Worm (Caenorhabditis elegans) whole organism, mixed stage, embryonic: Measurements from ENCODE around the gene F10E9.4.

ENCODE experiments used
- M03D4.4 ChIP-seq: sonication (generic microtip); optimal IDR thresholded peaks from 2 replicates; lab custom pipeline; 2017; ENCODE audit warnings: mild to moderate bottlenecking, missing genetic modification characterization, missing compliant biosample characterization
- ceh-39 ChIP-seq: fragments of 150-350 bp; optimal IDR thresholded peaks from 2 replicates; lab custom pipeline; 2014; ENCODE audit warnings: missing biosample characterization, missing genetic modification characterization
- ceh-43 ChIP-seq: fragments of 200-800 bp; sonication (Bioruptor generic); optimal IDR thresholded peaks from 2 replicates; lab custom pipeline; 2018; ENCODE audit warnings: mild to moderate bottlenecking, missing genetic modification characterization, moderate library complexity, missing compliant biosample characterization
- ces-1 ChIP-seq: fragments of 150-350 bp; optimal IDR thresholded peaks from 2 replicates; lab custom pipeline; 2014; ENCODE audit warnings: missing biosample characterization, missing genetic modification reagents, missing genetic modification characterization
- cnd-1 ChIP-seq: fragments of 200-800 bp; sonication (Bioruptor generic); optimal IDR thresholded peaks from 2 replicates; lab custom pipeline; 2018; ENCODE audit warnings: mild to moderate bottlenecking, missing genetic modification characterization, missing compliant biosample characterization
- drap-1 ChIP-seq: fragments of 200-800 bp; sonication (Bioruptor generic); optimal IDR thresholded peaks from 3 replicates; lab custom pipeline; 2018; ENCODE audit warnings: mild to moderate bottlenecking, missing genetic modification characterization, missing compliant biosample characterization
- elt-1 ChIP-seq: sonication (generic microtip); optimal IDR thresholded peaks from 2 replicates; lab custom pipeline; 2017; ENCODE audit warnings: missing genetic modification characterization, mild to moderate bottlenecking, missing compliant biosample characterization, antibody characterized with exemption, moderate library complexity, borderline replicate concordance; ENCODE audit not compliant: insufficient read depth
- elt-3 ChIP-seq: fragments of 150-350 bp; optimal IDR thresholded peaks from 2 replicates; lab custom pipeline; 2014; ENCODE audit warnings: missing biosample characterization, missing genetic modification characterization
- flh-1 ChIP-seq: fragments of 200-800 bp; sonication (Bioruptor generic); optimal IDR thresholded peaks from 2 replicates; lab custom pipeline; 2018; ENCODE audit warnings: mild to moderate bottlenecking, missing genetic modification characterization, moderate library complexity, missing compliant biosample characterization
- ham-2 ChIP-seq: fragments of 200-800 bp; sonication (Bioruptor generic); optimal IDR thresholded peaks from 2 replicates; lab custom pipeline; 2018; ENCODE audit warnings: mild to moderate bottlenecking, missing genetic modification characterization, missing compliant biosample characterization
- hlh-1 ChIP-seq: fragments of 150-350 bp; optimal IDR thresholded peaks from 2 replicates; lab custom pipeline; 2014; ENCODE audit warnings: missing biosample characterization, missing genetic modification reagents, missing genetic modification characterization
- lin-13 ChIP-seq: fragments of 150-350 bp; optimal IDR thresholded peaks from 2 replicates; lab custom pipeline; 2014; ENCODE audit warnings: missing biosample characterization, missing genetic modification characterization
- lin-32 ChIP-seq: fragments of 200-800 bp; sonication (Bioruptor generic); optimal IDR thresholded peaks from 2 replicates; lab custom pipeline; 2018; ENCODE audit warnings: mild to moderate bottlenecking, missing genetic modification characterization, missing compliant biosample characterization
- lsy-2 ChIP-seq: fragments of 150-350 bp; optimal IDR thresholded peaks from 2 replicates; lab custom pipeline; 2014; ENCODE audit warnings: missing biosample characterization, missing genetic modification characterization
- mab-5 ChIP-seq: fragments of 150-350 bp; optimal IDR thresholded peaks from 2 replicates; lab custom pipeline; 2014; ENCODE audit warnings: missing biosample characterization, missing genetic modification characterization
- mls-2 ChIP-seq: sonication (generic microtip); optimal IDR thresholded peaks from 2 replicates; lab custom pipeline; 2016; ENCODE audit warnings: mild to moderate bottlenecking, missing genetic modification characterization, moderate library complexity, missing compliant biosample characterization
- nhr-2 ChIP-seq: fragments of 150-350 bp; optimal IDR thresholded peaks from 2 replicates; lab custom pipeline; 2014; ENCODE audit warnings: missing biosample characterization, missing genetic modification characterization
- nhr-28 ChIP-seq: fragments of 150-350 bp; optimal IDR thresholded peaks from 2 replicates; lab custom pipeline; 2014; ENCODE audit warnings: missing biosample characterization, missing genetic modification characterization
- nhr-76 ChIP-seq: sonication (generic microtip); optimal IDR thresholded peaks from 2 replicates; lab custom pipeline; 2017; ENCODE audit warnings: missing biosample characterization, missing genetic modification characterization
- pha-4 ChIP-seq: fragments of 150-350 bp; optimal IDR thresholded peaks from 2 replicates; lab custom pipeline; 2018; ENCODE audit warnings: missing biosample characterization, missing genetic modification reagents, missing genetic modification characterization
- sem-2 ChIP-seq: fragments of 200-800 bp; sonication (Bioruptor generic); optimal IDR thresholded peaks from 2 replicates; lab custom pipeline; 2018; ENCODE audit warnings: mild to moderate bottlenecking, missing genetic modification characterization, missing compliant biosample characterization
- snpc-4 ChIP-seq: fragments of 150-350 bp; optimal IDR thresholded peaks from 2 replicates; lab custom pipeline; 2014; ENCODE audit warnings: missing biosample characterization, missing genetic modification characterization
- sptf-1 ChIP-seq: sonication (generic microtip); optimal IDR thresholded peaks from 2 replicates; lab custom pipeline; 2017; ENCODE audit warnings: mild to moderate bottlenecking, missing genetic modification characterization, moderate library complexity, missing compliant biosample characterization
- tbx-8 ChIP-seq: fragments of 200-800 bp; sonication (Bioruptor generic); optimal IDR thresholded peaks from 2 replicates; lab custom pipeline; 2018; ENCODE audit warnings: mild to moderate bottlenecking, missing genetic modification characterization, moderate library complexity, missing compliant biosample characterization
- unc-120 ChIP-seq: sonication (generic microtip); optimal IDR thresholded peaks from 2 replicates; lab custom pipeline; 2017; ENCODE audit warnings: missing genetic modification characterization, missing compliant biosample characterization; ENCODE audit not compliant: poor library complexity, severe bottlenecking
- unc-62 ChIP-seq: fragments of 150-350 bp; optimal IDR thresholded peaks from 2 replicates; lab custom pipeline; 2014; ENCODE audit warnings: missing biosample characterization, missing genetic modification reagents, missing genetic modification characterization
- zip-8 ChIP-seq: fragments of 150-350 bp; optimal IDR thresholded peaks from 2 replicates; lab custom pipeline; 2014; ENCODE audit warnings: missing biosample characterization, missing genetic modification characterization
- ztf-11 ChIP-seq: fragments of 150-350 bp; optimal IDR thresholded peaks from 2 replicates; lab custom pipeline; 2014; ENCODE audit warnings: missing biosample characterization, missing genetic modification characterization

The F10E9.4 gene

DNA sequence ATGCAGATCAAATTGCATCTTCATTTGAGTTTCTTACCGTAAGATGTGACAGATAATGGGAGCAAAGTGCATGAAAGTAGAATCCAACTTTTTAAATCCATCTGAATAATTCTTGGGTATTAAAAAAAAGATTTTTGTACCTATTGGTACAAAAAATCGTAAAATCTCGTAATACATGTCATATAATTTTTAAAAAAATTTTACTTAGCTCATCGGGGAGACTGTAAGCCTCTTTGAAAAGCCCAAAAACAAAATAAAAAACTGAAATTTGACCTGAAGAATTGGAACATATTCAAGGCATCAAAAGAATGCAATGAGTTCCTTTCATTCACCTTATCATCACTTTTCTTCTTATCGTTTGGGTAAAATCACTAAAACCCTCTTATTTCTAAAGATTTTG, 32.5 kb upstream of the F10E9.4 start, which contains the start of gene clec-160:
Gene clec-160, minus strand, starts transcription at position 101 of the 400 bp plus-strand sequence.
- no peak for TF ChIP-seq lsy-2 (tag; lab: Kevin White, UChicago)
- TF ChIP-seq elt-1 (tag; lab: Kevin White, UChicago): no peak

DNA sequence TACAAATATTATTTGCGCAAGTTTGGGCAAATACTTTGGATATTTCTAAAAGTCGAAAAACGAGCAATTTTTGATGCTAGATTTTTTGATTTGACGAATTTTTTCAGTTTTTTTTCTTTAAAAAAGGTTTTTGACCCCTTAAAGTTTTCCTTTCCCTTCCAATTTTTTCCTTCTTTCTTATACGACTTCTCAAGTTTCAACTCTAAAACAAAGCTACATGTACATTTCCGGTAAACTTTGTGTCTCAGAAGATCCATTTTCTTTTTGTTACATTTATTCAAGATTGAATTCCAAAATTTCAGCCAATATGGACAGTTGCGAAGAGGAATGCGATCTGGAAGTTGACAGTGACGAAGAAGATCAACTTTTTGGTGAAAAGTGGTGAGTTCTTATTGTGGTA, 29.5 kb upstream of the F10E9.4 start, which contains the start of gene mig-10:
Gene mig-10, plus strand, starts transcription at position 301 of the 400 bp plus-strand sequence.
- TF ChIP-seq hlh-1 (tag; lab: Kevin White, UChicago): no peak
- TF ChIP-seq pha-4: no peak
- no peak for TF ChIP-seq ces-1
- TF ChIP-seq sptf-1 (tag; lab: Kevin White, UChicago): no peak
- TF ChIP-seq lin-13 (tag; lab: Kevin White, UChicago): no peak
- no peak for TF ChIP-seq M03D4.4 (tag; lab: Kevin White, UChicago)
- no peak for TF ChIP-seq flh-1
- no peak for TF ChIP-seq drap-1 (GFP tag; lab: Kevin White, UChicago)
- no peak for TF ChIP-seq elt-1 (tag; lab: Kevin White, UChicago)
- no peak for TF ChIP-seq ceh-39 (tag; lab: Kevin White, UChicago)
- no peak for TF ChIP-seq ham-2
- no peak for TF ChIP-seq unc-62 (GFP tag; lab: Kevin White, UChicago)
- no peak for TF ChIP-seq nhr-28 (tag; lab: Kevin White, UChicago)
- TF ChIP-seq nhr-2 (tag; lab: Kevin White, UChicago): no peak

DNA sequence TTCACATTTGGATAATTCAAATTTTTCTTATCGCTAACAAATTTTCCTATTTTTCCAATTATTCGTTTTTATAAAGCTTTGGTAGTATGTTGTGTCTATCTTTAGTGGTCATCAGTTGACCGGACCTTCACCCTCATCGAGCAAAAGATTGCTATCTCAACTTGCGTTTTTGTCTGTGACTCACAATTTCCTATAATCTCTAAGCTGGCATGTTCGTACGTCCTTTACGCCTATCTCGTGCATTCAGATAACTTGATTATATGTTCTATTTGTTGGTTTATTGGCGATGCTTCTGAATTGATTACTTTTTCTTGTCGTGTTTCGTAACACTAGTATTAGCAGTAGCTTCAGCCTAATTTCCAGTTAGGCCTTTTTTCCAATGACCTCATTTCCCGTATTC, 28.8 kb upstream of the F10E9.4 start:
- TF ChIP-seq ceh-39 (tag; lab: Kevin White, UChicago) (no peak), unc-62 (GFP tag; lab: Kevin White, UChicago) (no peak), nhr-76 (tag; lab: Kevin White, UChicago) (no peak), nhr-2 (tag; lab: Kevin White, UChicago) (peak; percentile 75), elt-1 (tag; lab: Kevin White, UChicago) (peak; percentile 96), sem-2 (no peak), flh-1 (no peak), lin-32 (GFP tag; lab: Kevin White, UChicago) (no peak), tbx-8 (GFP tag; lab: Kevin White, UChicago) (no peak), elt-3 (tag; lab: Kevin White, UChicago) (no peak), ces-1 (peak; percentile 74), hlh-1 (tag; lab: Kevin White, UChicago) (no peak)

DNA sequence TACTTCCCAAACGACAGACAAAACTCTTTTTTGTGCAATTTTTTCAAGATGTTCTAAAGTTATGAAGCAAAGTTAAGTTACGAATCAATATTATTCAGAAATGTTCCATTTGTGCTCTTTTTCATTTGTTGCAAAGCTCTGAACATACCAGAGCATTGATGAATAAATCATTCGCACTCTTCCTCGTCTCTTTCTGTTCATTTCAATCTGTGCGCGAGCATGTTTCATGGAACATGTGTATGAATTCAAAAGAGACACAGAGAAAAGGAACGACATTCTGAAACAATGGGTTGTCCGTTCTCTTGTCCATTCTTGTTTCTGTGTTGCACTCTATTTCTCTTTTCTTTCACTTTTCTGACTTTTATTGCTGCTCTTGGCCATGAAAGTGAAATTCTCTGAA, 28.0 kb upstream of the F10E9.4 start:
- no peak for TF ChIP-seq mab-5
- TF ChIP-seq unc-62 (GFP tag; lab: Kevin White, UChicago): no peak
- no peak for TF ChIP-seq ceh-43 (GFP tag; lab: Kevin White, UChicago)
- TF ChIP-seq drap-1 (GFP tag; lab: Kevin White, UChicago): no peak
- TF ChIP-seq sem-2: no peak
- no peak for TF ChIP-seq cnd-1
- TF ChIP-seq M03D4.4 (tag; lab: Kevin White, UChicago): no peak
- TF ChIP-seq, all 35 proteins: peak for 0

DNA sequence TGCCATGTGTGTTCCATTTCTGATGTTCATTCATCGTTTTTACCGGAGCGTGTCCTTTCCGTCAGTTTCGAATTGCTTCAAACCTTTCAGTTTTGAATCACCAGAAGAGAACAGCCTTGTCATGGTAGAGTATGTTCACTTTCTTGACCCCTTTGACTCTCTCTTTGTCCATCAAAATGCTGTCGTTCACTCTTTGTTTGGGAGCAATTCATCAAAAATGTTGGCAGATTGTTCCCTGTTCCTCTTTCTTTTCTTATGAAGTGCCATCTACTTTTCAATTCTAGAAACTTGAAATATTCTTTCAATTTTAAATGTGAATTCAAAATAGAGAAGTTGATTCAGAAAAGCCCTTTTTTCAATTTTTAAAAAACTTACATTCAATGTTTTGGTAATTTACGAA, 27.0 kb upstream of the F10E9.4 start:
- TF ChIP-seq ces-1: no peak
- no peak for TF ChIP-seq ztf-11
- no peak for TF ChIP-seq sptf-1 (tag; lab: Kevin White, UChicago)
- no peak for TF ChIP-seq lsy-2 (tag; lab: Kevin White, UChicago)
- TF ChIP-seq elt-1 (tag; lab: Kevin White, UChicago): no peak
- TF ChIP-seq nhr-2 (tag; lab: Kevin White, UChicago): peak; percentile 4

DNA sequence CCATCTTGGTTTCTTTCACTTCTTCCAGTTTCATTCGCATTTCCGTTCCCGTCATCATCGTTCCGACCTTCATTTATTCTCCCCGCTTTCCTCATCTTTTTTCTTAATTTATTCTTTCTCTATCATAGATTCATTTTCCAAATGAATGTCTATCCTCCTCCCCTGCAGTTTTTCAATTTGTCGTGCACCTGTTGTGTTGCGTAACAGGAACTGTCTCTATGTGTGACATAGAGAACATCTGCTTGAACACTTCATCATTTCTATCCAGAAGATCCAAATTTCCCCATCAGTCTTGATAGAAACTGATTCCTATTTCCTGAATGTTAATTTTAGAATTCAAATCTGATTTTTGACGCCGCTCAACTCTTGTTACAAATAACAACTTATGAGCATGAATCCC, 24.8 kb upstream of the F10E9.4 start:
- TF ChIP-seq nhr-76 (tag; lab: Kevin White, UChicago) (no peak), sem-2 (no peak), zip-8 (tag; lab: Kevin White, UChicago) (peak; percentile 35), lin-32 (GFP tag; lab: Kevin White, UChicago) (no peak), snpc-4 (tag; lab: Kevin White, UChicago) (no peak), sptf-1 (tag; lab: Kevin White, UChicago) (no peak), mls-2 (tag; lab: Kevin White, UChicago) (no peak), hlh-1 (tag; lab: Kevin White, UChicago) (peak; percentile 5), unc-120 (tag; lab: Kevin White, UChicago) (no peak), cnd-1 (no peak), nhr-2 (tag; lab: Kevin White, UChicago) (peak; percentile 21)
